Worm (Caenorhabditis elegans) whole organism, L4 larva: ENCODE data around the gene arle-14.

Experiments used
- D1046.2 ChIP-seq: fragments of 200-800 bp; sonication (Bioruptor generic); IDR thresholded peaks from 2 replicates; pipeline ENCODE4 v1.3.6; 2022; ENCODE audit warnings: missing genetic modification characterization, missing compliant biosample characterization
- F10B5.3 ChIP-seq: sonication (generic microtip); optimal IDR thresholded peaks from 2 replicates; lab custom pipeline; 2016; ENCODE audit warnings: mild to moderate bottlenecking, missing genetic modification characterization, missing compliant biosample characterization
- F44E2.7 ChIP-seq: fragments of 200-800 bp; sonication (Bioruptor generic); IDR thresholded peaks from 2 replicates; pipeline ENCODE4 v2.1.2; 2022; ENCODE audit warnings: missing genetic modification characterization, missing compliant biosample characterization
- R02D3.7 ChIP-seq: fragments of 150-350 bp; sonication (generic microtip); optimal IDR thresholded peaks from 3 replicates; lab custom pipeline; 2014; ENCODE audit warnings: missing biosample characterization, missing genetic modification characterization
- Y105C5A.15 ChIP-seq: fragments of 200-800 bp; sonication (Bioruptor generic); IDR thresholded peaks from 2 replicates; pipeline ENCODE4 v1.3.6; 2022; ENCODE audit warnings: missing genetic modification characterization, missing compliant biosample characterization
- Y75B8A.6 ChIP-seq: fragments of 200-800 bp; sonication (Bioruptor generic); IDR thresholded peaks from 2 replicates; pipeline ENCODE4 v1.3.6; 2022; ENCODE audit warnings: missing genetic modification reagents, missing genetic modification characterization, missing compliant biosample characterization
- ZK337.2 ChIP-seq: fragments of 200-800 bp; sonication (Bioruptor generic); IDR thresholded peaks from 2 replicates; pipeline ENCODE4 v1.3.6; 2022; ENCODE audit warnings: missing genetic modification reagents, missing genetic modification characterization, missing compliant biosample characterization
- aha-1 ChIP-seq: fragments of 150-350 bp; peaks from one replicate; lab custom pipeline; 2014; ENCODE audit warnings: missing biosample characterization, missing genetic modification characterization
- ceh-20 ChIP-seq: fragments of 200-800 bp; sonication (Bioruptor generic); IDR thresholded peaks from 2 replicates; pipeline ENCODE4 v1.3.6; 2022; ENCODE audit warnings: missing genetic modification reagents, missing genetic modification characterization, missing compliant biosample characterization
- ceh-28 ChIP-seq: fragments of 150-350 bp; optimal IDR thresholded peaks from 2 replicates; lab custom pipeline; 2014; ENCODE audit warnings: missing biosample characterization, missing genetic modification reagents, missing genetic modification characterization
- ces-1 ChIP-seq: fragments of 150-350 bp; sonication (generic microtip); optimal IDR thresholded peaks from 4 replicates; lab custom pipeline; 2014; ENCODE audit warnings: missing biosample characterization, missing genetic modification reagents, missing genetic modification characterization
- ctbp-1 ChIP-seq: fragments of 200-800 bp; sonication (Bioruptor generic); IDR thresholded peaks from 2 replicates; pipeline ENCODE4 v1.3.6; 2022; ENCODE audit warnings: missing genetic modification reagents, missing genetic modification characterization, missing compliant biosample characterization
- daf-16 ChIP-seq, 3 experiments: sonication (generic microtip); optimal IDR thresholded peaks; 2 replicates each; lab custom pipeline; 2016 to 2017; ENCODE audit warnings: missing genetic modification characterization in 3 of 3, missing genetic modification reagents in 3 of 3, mild to moderate bottlenecking in 2 of 3, missing compliant biosample characterization in 2 of 3, missing biosample characterization in 1 of 3, moderate library complexity in 1 of 3
- daf-19 ChIP-seq: fragments of 200-800 bp; sonication (Bioruptor generic); conservative IDR thresholded peaks from 2 replicates; pipeline ENCODE4 v1.3.6; 2022; ENCODE audit warnings: missing genetic modification characterization, missing compliant biosample characterization
- daf-8 ChIP-seq: fragments of 200-800 bp; sonication (Bioruptor generic); IDR thresholded peaks from 2 replicates; pipeline ENCODE4 v1.3.6; 2022; ENCODE audit warnings: missing genetic modification characterization, missing compliant biosample characterization
- dpl-1 ChIP-seq: fragments of 150-350 bp; optimal IDR thresholded peaks from 2 replicates; lab custom pipeline; 2014; ENCODE audit warnings: missing biosample characterization, missing genetic modification reagents, missing genetic modification characterization
- dve-1 ChIP-seq: sonication (generic microtip); optimal IDR thresholded peaks from 2 replicates; lab custom pipeline; 2017; ENCODE audit warnings: antibody characterized with exemption, mild to moderate bottlenecking, missing genetic modification characterization, missing compliant biosample characterization; ENCODE audit not compliant: insufficient read depth
- egl-43 ChIP-seq: fragments of 200-800 bp; sonication (Bioruptor generic); IDR thresholded peaks from 2 replicates; pipeline ENCODE4 v1.3.6; 2022; ENCODE audit warnings: missing genetic modification reagents, missing genetic modification characterization, missing compliant biosample characterization
- fkh-10 ChIP-seq: fragments of 150-350 bp; optimal IDR thresholded peaks from 2 replicates; lab custom pipeline; 2014; ENCODE audit warnings: missing biosample characterization, missing genetic modification reagents, missing genetic modification characterization
- gei-8 ChIP-seq: fragments of 200-800 bp; sonication (Bioruptor generic); optimal IDR thresholded peaks from 2 replicates; lab custom pipeline; 2018; ENCODE audit warnings: mild to moderate bottlenecking, missing genetic modification characterization, missing compliant biosample characterization
- hif-1 ChIP-seq, 2 experiments: sonication (generic microtip); optimal IDR thresholded peaks; 2 replicates each; lab custom pipeline; 2016 to 2017; ENCODE audit warnings: missing compliant biosample characterization in 2 of 2, missing genetic modification characterization in 2 of 2, missing genetic modification reagents in 2 of 2, missing genotype in 2 of 2, mild to moderate bottlenecking in 1 of 2
- hlh-30 ChIP-seq: sonication (generic microtip); optimal IDR thresholded peaks from 2 replicates; lab custom pipeline; 2017; ENCODE audit warnings: antibody characterized with exemption, mild to moderate bottlenecking, missing genetic modification characterization, missing compliant biosample characterization; ENCODE audit not compliant: insufficient read depth
- lim-7 ChIP-seq: fragments of 200-800 bp; sonication (Bioruptor generic); IDR thresholded peaks from 2 replicates; pipeline ENCODE4 v1.3.6; 2022; ENCODE audit warnings: missing genetic modification characterization, missing compliant biosample characterization
- lin-1 ChIP-seq: fragments of 200-800 bp; sonication (Bioruptor generic); IDR thresholded peaks from 2 replicates; pipeline ENCODE4 v1.3.6; 2022; ENCODE audit warnings: missing genetic modification reagents, missing genetic modification characterization, missing compliant biosample characterization
- lin-13 ChIP-seq: fragments of 150-350 bp; optimal IDR thresholded peaks from 2 replicates; lab custom pipeline; 2014; ENCODE audit warnings: missing biosample characterization, missing genetic modification reagents, missing genetic modification characterization
- lin-38 ChIP-seq: fragments of 200-800 bp; sonication (Bioruptor generic); IDR thresholded peaks from 2 replicates; pipeline ENCODE4 v1.3.6; 2022; ENCODE audit warnings: missing genetic modification reagents, missing genetic modification characterization, missing compliant biosample characterization
- lin-39 ChIP-seq: fragments of 150-350 bp; optimal IDR thresholded peaks from 2 replicates; lab custom pipeline; 2014; ENCODE audit warnings: missing biosample characterization, missing genetic modification reagents, missing genetic modification characterization
- mes-2 ChIP-seq: sonication (generic microtip); optimal IDR thresholded peaks from 2 replicates; lab custom pipeline; 2016; ENCODE audit warnings: missing genotype, mild to moderate bottlenecking, missing genetic modification characterization, missing compliant biosample characterization; ENCODE audit not compliant: poor library complexity, severe bottlenecking
- mxl-2 ChIP-seq: fragments of 200-800 bp; sonication (Bioruptor generic); conservative IDR thresholded peaks from 2 replicates; pipeline ENCODE4 v1.3.6; 2022; ENCODE audit warnings: missing genetic modification reagents, missing genetic modification characterization, missing compliant biosample characterization
- mxl-3 ChIP-seq: fragments of 200-800 bp; sonication (Bioruptor generic); optimal IDR thresholded peaks from 2 replicates; lab custom pipeline; 2018; ENCODE audit warnings: mild to moderate bottlenecking, missing genetic modification characterization, missing compliant biosample characterization
- nhr-237 ChIP-seq: sonication (generic microtip); optimal IDR thresholded peaks from 2 replicates; lab custom pipeline; 2017; ENCODE audit warnings: missing biosample characterization, missing genetic modification characterization
- nhr-25 ChIP-seq: sonication (generic microtip); optimal IDR thresholded peaks from 2 replicates; lab custom pipeline; 2017; ENCODE audit warnings: missing genetic modification characterization, mild to moderate bottlenecking, missing compliant biosample characterization, antibody characterized with exemption, moderate library complexity, borderline replicate concordance; ENCODE audit not compliant: insufficient read depth
- nhr-28 ChIP-seq: fragments of 150-350 bp; optimal IDR thresholded peaks from 2 replicates; lab custom pipeline; 2014; ENCODE audit warnings: missing biosample characterization, missing genetic modification characterization
- nhr-6 ChIP-seq: fragments of 150-350 bp; optimal IDR thresholded peaks from 2 replicates; lab custom pipeline; 2014; ENCODE audit warnings: missing biosample characterization, missing genetic modification characterization
- php-3 ChIP-seq: fragments of 200-800 bp; sonication (Bioruptor generic); IDR thresholded peaks from 2 replicates; pipeline ENCODE4 v1.3.6; 2022; ENCODE audit warnings: missing genetic modification reagents, missing genetic modification characterization, missing compliant biosample characterization
- rbr-2 ChIP-seq: sonication (generic microtip); optimal IDR thresholded peaks from 2 replicates; lab custom pipeline; 2016; ENCODE audit warnings: missing genotype, missing genetic modification characterization, missing compliant biosample characterization
- set-16 ChIP-seq: fragments of 200-800 bp; sonication (Bioruptor generic); IDR thresholded peaks from 2 replicates; pipeline ENCODE4 v1.3.6; 2022; ENCODE audit warnings: missing genetic modification reagents, missing genetic modification characterization, missing compliant biosample characterization
- snpc-4 ChIP-seq: fragments of 150-350 bp; optimal IDR thresholded peaks from 2 replicates; lab custom pipeline; 2014; ENCODE audit warnings: missing biosample characterization, missing genetic modification characterization
- spr-3 ChIP-seq: fragments of 200-800 bp; sonication (Bioruptor generic); optimal IDR thresholded peaks from 2 replicates; lab custom pipeline; 2018; ENCODE audit warnings: mild to moderate bottlenecking, missing genetic modification characterization, missing compliant biosample characterization
- tag-97 ChIP-seq: fragments of 200-800 bp; sonication (Bioruptor generic); IDR thresholded peaks from 2 replicates; pipeline ENCODE4 v1.3.6; 2022; ENCODE audit warnings: missing genetic modification characterization, missing compliant biosample characterization
- tra-1 ChIP-seq: fragments of 200-800 bp; sonication (Bioruptor generic); IDR thresholded peaks from 2 replicates; pipeline ENCODE4 v1.3.6; 2022; ENCODE audit warnings: missing genetic modification reagents, missing genetic modification characterization, missing compliant biosample characterization
- unc-62 ChIP-seq, 3 experiments: fragments of 150-350 bp in 1 of 3; sonication (generic microtip); optimal IDR thresholded peaks in 2 of 3; peaks in 1 of 3; 1 replicate in 1 of 3; 2 replicates in 2 of 3; lab custom pipeline; 2014 to 2017; ENCODE audit warnings: missing biosample characterization in 3 of 3, missing genetic modification characterization in 3 of 3, missing genetic modification reagents in 3 of 3, missing genotype in 1 of 3
- vab-7 ChIP-seq: fragments of 200-800 bp; sonication (Bioruptor generic); IDR thresholded peaks from 2 replicates; pipeline ENCODE4 v1.3.6; 2022; ENCODE audit warnings: missing genetic modification reagents, missing genetic modification characterization, missing compliant biosample characterization
- zag-1 ChIP-seq: fragments of 150-350 bp; optimal IDR thresholded peaks from 2 replicates; lab custom pipeline; 2014; ENCODE audit warnings: missing biosample characterization, missing genetic modification characterization
- zfp-3 ChIP-seq: fragments of 200-800 bp; sonication (Bioruptor generic); conservative IDR thresholded peaks from 2 replicates; pipeline ENCODE4 v1.3.6; 2022; ENCODE audit warnings: missing genetic modification reagents, missing genetic modification characterization, missing compliant biosample characterization
- zip-2 ChIP-seq: fragments of 150-350 bp; optimal IDR thresholded peaks from 2 replicates; lab custom pipeline; 2014; ENCODE audit warnings: missing biosample characterization, missing genetic modification characterization

The arle-14 gene

ce11 chrIII:5692690-5693089 is at the start of gene arle-14, which contains the start of gene abi-1:
TSS of gene arle-14 (plus strand) at chrIII:5692906.
TSS of gene abi-1 (minus strand) at chrIII:5692740.
- TF ChIP-seq hlh-30: peak; percentile 17
- peak; percentile 13 for TF ChIP-seq rbr-2 (tag; lab: Kevin White, UChicago)
- TF ChIP-seq daf-16 (GFP tag; optimal IDR thresholded peaks at IDR 0.05; lab: Kevin White, UChicago): no peak
- TF ChIP-seq daf-16 (tag; optimal IDR thresholded peaks at IDR 0.05; lab: Kevin White, UChicago): peak; percentile 12
- TF ChIP-seq nhr-6 (tag; lab: Kevin White, UChicago): peak; percentile 12
- no peak for TF ChIP-seq set-16 (GFP tag; lab: Robert Waterston, UW)
- peak; percentile 71 for TF ChIP-seq mes-2 (tag; lab: Kevin White, UChicago)
- TF ChIP-seq lin-38 (GFP tag; lab: Robert Waterston, UW): 0 out of 2 replicates have a peak, but pooled peaks have one; percentile 25
- no peak for TF ChIP-seq dve-1 (tag; lab: Kevin White, UChicago)
- TF ChIP-seq F10B5.3: no peak
- peak; percentile 9 for TF ChIP-seq dpl-1 (GFP tag; lab: Kevin White, UChicago)
- no peak for TF ChIP-seq gei-8 (GFP tag; lab: Kevin White, UChicago)

- TF ChIP-seq nhr-28 (tag; lab: Kevin White, UChicago): no peak
- TF ChIP-seq mxl-2: no peak
- TF ChIP-seq ceh-28 (tag; lab: Kevin White, UChicago): no peak
- no peak for TF ChIP-seq ces-1 (GFP tag; lab: Kevin White, UChicago)
- TF ChIP-seq php-3 (GFP tag; lab: Robert Waterston, UW): peak; percentile 67
- peak in 1 of 2 experiments; percentile 5 for TF ChIP-seq daf-16 (GFP tag; optimal IDR thresholded peaks at IDR 0.05; lab: Kevin White, UChicago)
- peak; percentile 63 for TF ChIP-seq daf-16 (tag; optimal IDR thresholded peaks at IDR 0.05; lab: Kevin White, UChicago)
- no peak for TF ChIP-seq zfp-3
- TF ChIP-seq lin-39 (tag; lab: Kevin White, UChicago): no peak
- peak; percentile 20; the same call in 1 of the 2 replicates for TF ChIP-seq set-16 (GFP tag; lab: Robert Waterston, UW)
- no peak for TF ChIP-seq mxl-3 (GFP tag; lab: Kevin White, UChicago)
- TF ChIP-seq zag-1 (tag; lab: Kevin White, UChicago): no peak
- peak; percentile 76 for TF ChIP-seq mes-2 (tag; lab: Kevin White, UChicago)
- TF ChIP-seq spr-3 (GFP tag; lab: Kevin White, UChicago): no peak
- no peak for TF ChIP-seq hif-1 (tag; optimal IDR thresholded peaks at IDR 0.05; lab: Kevin White, UChicago)
- TF ChIP-seq tra-1 (GFP tag; lab: Robert Waterston, UW): no peak
- no peak; the same call in 1 of the 2 replicates for TF ChIP-seq egl-43
- TF ChIP-seq tag-97 (GFP tag; lab: Robert Waterston, UW): no peak
- no peak for TF ChIP-seq daf-8 (GFP tag; lab: Robert Waterston, UW)
- 0 out of 2 replicates have a peak, but pooled peaks have one; percentile 44 for TF ChIP-seq lin-1 (GFP tag; lab: Robert Waterston, UW)
- peak; percentile 9 for TF ChIP-seq zip-2 (tag; lab: Kevin White, UChicago)
- TF ChIP-seq dve-1 (tag; lab: Kevin White, UChicago): peak; percentile 60
- TF ChIP-seq vab-7 (GFP tag; lab: Robert Waterston, UW): peak; percentile 50; the same call in 1 of the 2 replicates
- no peak for TF ChIP-seq nhr-237 (tag; lab: Kevin White, UChicago)
- no peak for TF ChIP-seq lim-7 (GFP tag; lab: Robert Waterston, UW)
- TF ChIP-seq aha-1 (tag; lab: Kevin White, UChicago): no peak
- TF ChIP-seq gei-8 (GFP tag; lab: Kevin White, UChicago): no peak
- 0 out of 2 replicates have a peak, but pooled peaks have one; percentile 16 for TF ChIP-seq ctbp-1 (GFP tag; lab: Robert Waterston, UW)
- TF ChIP-seq ceh-20 (GFP tag; lab: Robert Waterston, UW): no peak
- peak; percentile 60 for TF ChIP-seq lin-13 (GFP tag; lab: Kevin White, UChicago)
- no peak for TF ChIP-seq R02D3.7 (tag; lab: Kevin White, UChicago)
- no peak for TF ChIP-seq unc-62 (GFP tag; optimal IDR thresholded peaks at IDR 0.05 in 1 of 2; lab: Kevin White, UChicago)
- no peak for TF ChIP-seq unc-62 (tag; optimal IDR thresholded peaks at IDR 0.05; lab: Kevin White, UChicago)
- no peak for TF ChIP-seq Y75B8A.6 (GFP tag; lab: Robert Waterston, UW)
- no peak for TF ChIP-seq nhr-25 (tag; lab: Kevin White, UChicago)
- TF ChIP-seq snpc-4 (tag; lab: Kevin White, UChicago): peak; percentile 84
- no peak for TF ChIP-seq ZK337.2 (GFP tag; lab: Robert Waterston, UW)
- TF ChIP-seq D1046.2 (GFP tag; lab: Robert Waterston, UW): no peak
- no peak for TF ChIP-seq daf-19 (GFP tag; lab: Robert Waterston, UW)
- 0 out of 2 replicates have a peak, but pooled peaks have one; percentile 20 for TF ChIP-seq Y105C5A.15 (GFP tag; lab: Robert Waterston, UW)
- 0 out of 2 replicates have a peak, but pooled peaks have one; percentile 29 for TF ChIP-seq F44E2.7 (GFP tag; lab: Robert Waterston, UW)
- no peak for TF ChIP-seq fkh-10 (GFP tag; lab: Kevin White, UChicago)
Observed at ce11 chrIII:5653692-5654105, 39.0 kb upstream of the arle-14 start.
